Worm (Caenorhabditis elegans) whole organism, L4 larva: Measurements from ENCODE around the gene B0365.9.

ENCODE experiments used
- F37D6.2 ChIP-seq: sonication (generic microtip); optimal IDR thresholded peaks from 2 replicates; lab custom pipeline; 2016; ENCODE audit warnings: mild to moderate bottlenecking, missing genetic modification characterization, missing compliant biosample characterization
- F44E2.7 ChIP-seq: fragments of 200-800 bp; sonication (Bioruptor generic); IDR thresholded peaks from 2 replicates; pipeline ENCODE4 v2.1.2; 2022; ENCODE audit warnings: missing genetic modification characterization, missing compliant biosample characterization
- Y75B8A.6 ChIP-seq: fragments of 200-800 bp; sonication (Bioruptor generic); IDR thresholded peaks from 2 replicates; pipeline ENCODE4 v1.3.6; 2022; ENCODE audit warnings: missing genetic modification reagents, missing genetic modification characterization, missing compliant biosample characterization
- ZK546.5 ChIP-seq, 2 experiments: sonication (generic microtip); optimal IDR thresholded peaks; 2 replicates each; lab custom pipeline; 2017; ENCODE audit warnings: missing biosample characterization in 2 of 2, missing genetic modification characterization in 2 of 2
- ceh-62 ChIP-seq: sonication (generic microtip); optimal IDR thresholded peaks from 2 replicates; lab custom pipeline; 2017; ENCODE audit warnings: missing biosample characterization, missing genetic modification characterization
- daf-19 ChIP-seq: fragments of 200-800 bp; sonication (Bioruptor generic); conservative IDR thresholded peaks from 2 replicates; pipeline ENCODE4 v1.3.6; 2022; ENCODE audit warnings: missing genetic modification characterization, missing compliant biosample characterization
- dmd-6 ChIP-seq: fragments of 200-800 bp; sonication (Bioruptor generic); IDR thresholded peaks from 2 replicates; pipeline ENCODE4 v1.3.6; 2022; ENCODE audit warnings: missing genetic modification reagents, missing genetic modification characterization, missing compliant biosample characterization
- dpl-1 ChIP-seq: fragments of 150-350 bp; optimal IDR thresholded peaks from 2 replicates; lab custom pipeline; 2014; ENCODE audit warnings: missing biosample characterization, missing genetic modification reagents, missing genetic modification characterization
- lin-15B ChIP-seq: fragments of 150-350 bp; sonication (generic microtip); optimal IDR thresholded peaks from 3 replicates; lab custom pipeline; 2014; ENCODE audit warnings: missing biosample characterization, missing genetic modification characterization
- lin-39 ChIP-seq: fragments of 150-350 bp; optimal IDR thresholded peaks from 2 replicates; lab custom pipeline; 2014; ENCODE audit warnings: missing biosample characterization, missing genetic modification reagents, missing genetic modification characterization
- madf-9 ChIP-seq: fragments of 200-800 bp; sonication (Bioruptor generic); conservative IDR thresholded peaks from 2 replicates; pipeline ENCODE4 v1.3.6; 2022; ENCODE audit warnings: missing genetic modification reagents, missing genetic modification characterization, missing compliant biosample characterization
- mdl-1 ChIP-seq, 2 experiments: fragments of 150-350 bp in 1 of 2; sonication (generic microtip) in 1 of 2; optimal IDR thresholded peaks; 2 replicates each; lab custom pipeline; 2014 to 2017; ENCODE audit warnings: missing biosample characterization in 2 of 2, missing genetic modification characterization in 2 of 2
- mdt-29 ChIP-seq: fragments of 200-800 bp; sonication (Bioruptor generic); IDR thresholded peaks from 2 replicates; pipeline ENCODE4 v1.3.6; 2022; ENCODE audit warnings: missing genetic modification reagents, missing genetic modification characterization, missing compliant biosample characterization
- mes-2 ChIP-seq: sonication (generic microtip); optimal IDR thresholded peaks from 2 replicates; lab custom pipeline; 2016; ENCODE audit warnings: missing genotype, mild to moderate bottlenecking, missing genetic modification characterization, missing compliant biosample characterization; ENCODE audit not compliant: poor library complexity, severe bottlenecking
- mxl-2 ChIP-seq: fragments of 200-800 bp; sonication (Bioruptor generic); conservative IDR thresholded peaks from 2 replicates; pipeline ENCODE4 v1.3.6; 2022; ENCODE audit warnings: missing genetic modification reagents, missing genetic modification characterization, missing compliant biosample characterization
- mxl-3 ChIP-seq: fragments of 200-800 bp; sonication (Bioruptor generic); optimal IDR thresholded peaks from 2 replicates; lab custom pipeline; 2018; ENCODE audit warnings: mild to moderate bottlenecking, missing genetic modification characterization, missing compliant biosample characterization
- nhr-102 ChIP-seq: sonication (generic microtip); optimal IDR thresholded peaks from 2 replicates; lab custom pipeline; 2016; ENCODE audit warnings: mild to moderate bottlenecking, missing genetic modification characterization, moderate library complexity, missing compliant biosample characterization
- nhr-28 ChIP-seq: fragments of 150-350 bp; optimal IDR thresholded peaks from 2 replicates; lab custom pipeline; 2014; ENCODE audit warnings: missing biosample characterization, missing genetic modification characterization
- php-3 ChIP-seq: fragments of 200-800 bp; sonication (Bioruptor generic); IDR thresholded peaks from 2 replicates; pipeline ENCODE4 v1.3.6; 2022; ENCODE audit warnings: missing genetic modification reagents, missing genetic modification characterization, missing compliant biosample characterization
- saeg-2 ChIP-seq: fragments of 200-800 bp; sonication (Bioruptor generic); IDR thresholded peaks from 2 replicates; pipeline ENCODE4 v1.3.6; 2022; ENCODE audit warnings: missing genetic modification reagents, missing genetic modification characterization, missing compliant biosample characterization
- snpc-1.2 ChIP-seq: fragments of 200-800 bp; sonication (Bioruptor generic); IDR thresholded peaks from 2 replicates; pipeline ENCODE4 v1.3.6; 2022; ENCODE audit warnings: missing genetic modification reagents, missing genetic modification characterization, missing compliant biosample characterization
- spr-3 ChIP-seq: fragments of 200-800 bp; sonication (Bioruptor generic); optimal IDR thresholded peaks from 2 replicates; lab custom pipeline; 2018; ENCODE audit warnings: mild to moderate bottlenecking, missing genetic modification characterization, missing compliant biosample characterization
- unc-130 ChIP-seq: sonication (generic microtip); optimal IDR thresholded peaks from 2 replicates; lab custom pipeline; 2016; ENCODE audit warnings: missing genetic modification reagents, missing genetic modification characterization, missing compliant biosample characterization
- unc-39 ChIP-seq: sonication (generic microtip); optimal IDR thresholded peaks from 2 replicates; lab custom pipeline; 2017; ENCODE audit warnings: missing biosample characterization, missing genetic modification characterization
- ztf-11 ChIP-seq: fragments of 150-350 bp; optimal IDR thresholded peaks from 2 replicates; lab custom pipeline; 2014; ENCODE audit warnings: missing biosample characterization, missing genetic modification characterization
- ztf-7 ChIP-seq: fragments of 150-350 bp; optimal IDR thresholded peaks from 2 replicates; lab custom pipeline; 2014; ENCODE audit warnings: missing biosample characterization, missing genetic modification characterization

Gene B0365.9

DNA sequence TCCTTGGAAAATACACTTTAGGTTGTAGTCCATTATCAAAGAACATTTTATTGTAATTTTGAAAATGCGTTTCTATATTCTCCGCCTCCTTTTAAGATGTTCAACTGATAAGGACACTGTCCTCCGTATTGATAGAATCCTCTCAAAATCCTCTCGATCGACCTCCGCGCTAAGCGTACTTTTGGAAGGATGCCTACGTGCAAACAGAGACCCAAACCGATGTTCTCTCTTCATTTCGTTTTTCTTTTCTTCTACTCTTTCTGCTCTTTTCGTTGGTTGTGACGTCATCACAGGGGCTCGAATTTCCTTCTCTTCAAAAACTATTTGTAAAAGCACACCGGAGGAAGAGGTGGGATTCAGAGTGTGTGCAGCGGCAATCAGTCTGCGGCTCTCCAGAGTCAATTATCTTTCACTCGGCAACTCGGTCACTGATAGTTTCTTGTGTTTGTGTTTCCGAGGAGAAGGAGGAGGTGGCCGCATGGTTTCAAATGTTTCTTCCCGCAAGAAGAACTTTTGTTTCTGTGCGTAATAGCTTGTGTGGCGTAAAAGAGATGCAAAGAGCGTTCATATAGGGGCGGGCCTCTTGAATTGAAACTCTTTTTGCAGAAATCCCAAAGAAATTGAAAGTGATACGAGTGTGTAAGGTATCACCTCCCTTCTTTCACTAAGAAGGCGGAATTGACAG, 50.8 kb downstream of the B0365.9 start, which contains the start of gene C34B4.2 (continued):
- TF ChIP-seq snpc-1.2 (no peak), unc-39 (no peak), lin-15B (no peak), nhr-102 (tag; lab: Kevin White, UChicago) (peak; percentile 7), spr-3 (GFP tag; lab: Kevin White, UChicago) (no peak), mxl-3 (GFP tag; lab: Kevin White, UChicago) (peak; percentile 66), ceh-62 (no peak), unc-130 (GFP tag; lab: Kevin White, UChicago) (no peak), mes-2 (tag; lab: Kevin White, UChicago) (peak; percentile 48), daf-19 (GFP tag; lab: Robert Waterston, UW) (no peak), dmd-6 (GFP tag; lab: Robert Waterston, UW) (peak; percentile 79), ZK546.5 (tag; optimal IDR thresholded peaks at IDR 0.05; lab: Kevin White, UChicago) (no peak), nhr-28 (tag; lab: Kevin White, UChicago) (peak; percentile 55), mdl-1 (tag; optimal IDR thresholded peaks at IDR 0.05; lab: Kevin White, UChicago) (peak in 1 of 2 experiments; percentile 66), ztf-7 (peak; percentile 23), F37D6.2 (tag; lab: Kevin White, UChicago) (no peak), saeg-2 (GFP tag; lab: Robert Waterston, UW) (no peak), mdt-29 (GFP tag; lab: Robert Waterston, UW) (peak; percentile 38; the same call in 1 of the 2 replicates), mxl-2 (GFP tag; lab: Robert Waterston, UW) (no peak), ztf-11 (tag; lab: Kevin White, UChicago) (no peak), dpl-1 (GFP tag; lab: Kevin White, UChicago) (no peak), F44E2.7 (GFP tag; lab: Robert Waterston, UW) (no peak), lin-39 (tag; lab: Kevin White, UChicago) (no peak), php-3 (GFP tag; lab: Robert Waterston, UW) (no peak), madf-9 (GFP tag; lab: Robert Waterston, UW) (no peak), Y75B8A.6 (GFP tag; lab: Robert Waterston, UW) (no peak)
